Worm (Caenorhabditis elegans): ENCODE measurements around the gene B0432.7.

The B0432.7 gene

ce11 chrII:220602-221001 lies 53.2 kb downstream of the B0432.7 start, which contains the start of gene ubxn-3:
Gene ubxn-3, minus strand, starts transcription at chrII:220667.
- no peak for TF ChIP-seq nhr-11 (tag; optimal IDR thresholded peaks at IDR 0.05)
- no peak for TF ChIP-seq aly-2 (tag; optimal IDR thresholded peaks at IDR 0.05)
- TF ChIP-seq unc-39 (tag; optimal IDR thresholded peaks at IDR 0.05): no peak
- TF ChIP-seq lsy-12 (tag; optimal IDR thresholded peaks at IDR 0.05): no peak
- no peak for TF ChIP-seq pqm-1 (tag; optimal IDR thresholded peaks at IDR 0.05)
- TF ChIP-seq ceh-16 (tag; optimal IDR thresholded peaks at IDR 0.05): no peak
- TF ChIP-seq ceh-28 (tag; optimal IDR thresholded peaks at IDR 0.05): no peak
- no peak for TF ChIP-seq nhr-76 (tag; optimal IDR thresholded peaks at IDR 0.05)
- TF ChIP-seq elt-2 (tag; optimal IDR thresholded peaks at IDR 0.05): no peak
- no peak for TF ChIP-seq skn-1 (tag; optimal IDR thresholded peaks at IDR 0.05)
- no peak for TF ChIP-seq ceh-82 (tag; optimal IDR thresholded peaks at IDR 0.05)
- TF ChIP-seq hmg-11 (tag; optimal IDR thresholded peaks at IDR 0.05): no peak
- TF ChIP-seq ztf-4 (tag; optimal IDR thresholded peaks at IDR 0.05): no peak
- TF ChIP-seq elt-3 (tag; optimal IDR thresholded peaks at IDR 0.05): no peak
- no peak for TF ChIP-seq pha-4 (tag; optimal IDR thresholded peaks at IDR 0.05)
- no peak for TF ChIP-seq sea-2 (GFP tag; optimal IDR thresholded peaks at IDR 0.05)

ce11 chrII:219846-220503 lies 53.8 kb downstream of the B0432.7 start:
- TF ChIP-seq elt-2 (tag; optimal IDR thresholded peaks at IDR 0.05) (no peak), ama-1 (optimal IDR thresholded peaks at IDR 0.05) (no peak), nhr-12 (tag; optimal IDR thresholded peaks at IDR 0.05) (no peak), pha-4 (tag; optimal IDR thresholded peaks at IDR 0.05) (no peak), ztf-4 (tag; optimal IDR thresholded peaks at IDR 0.05) (no peak), ceh-28 (tag; optimal IDR thresholded peaks at IDR 0.05) (no peak), ZK546.5 (tag; optimal IDR thresholded peaks at IDR 0.05) (no peak), elt-3 (tag; optimal IDR thresholded peaks at IDR 0.05) (no peak), skn-1 (tag; optimal IDR thresholded peaks at IDR 0.05) (no peak)

ce11 chrII:217308-217707 lies 56.5 kb downstream of the B0432.7 start:
- TF ChIP-seq nhr-237 (tag; optimal IDR thresholded peaks at IDR 0.05) (no peak), tbx-2 (tag; optimal IDR thresholded peaks at IDR 0.05) (no peak), mml-1 (tag; optimal IDR thresholded peaks at IDR 0.05) (no peak), nhr-76 (tag; optimal IDR thresholded peaks at IDR 0.05) (no peak), ztf-4 (tag; optimal IDR thresholded peaks at IDR 0.05) (no peak), lsy-12 (tag; optimal IDR thresholded peaks at IDR 0.05) (no peak), R02D3.7 (tag; optimal IDR thresholded peaks at IDR 0.05) (no peak), fkh-2 (tag; optimal IDR thresholded peaks at IDR 0.05) (no peak), nhr-67 (tag; optimal IDR thresholded peaks at IDR 0.05) (no peak), lin-15B (tag; optimal IDR thresholded peaks at IDR 0.05) (no peak), ceh-16 (tag; optimal IDR thresholded peaks at IDR 0.05) (no peak), nhr-11 (tag; optimal IDR thresholded peaks at IDR 0.05) (no peak), nhr-25 (tag; optimal IDR thresholded peaks at IDR 0.05) (no peak)

- TF ChIP-seq elt-2 (tag; optimal IDR thresholded peaks at IDR 0.05): peak; percentile 64
- no peak for TF ChIP-seq ceh-16 (tag; optimal IDR thresholded peaks at IDR 0.05)
- peak; percentile 89 for TF ChIP-seq tbx-2 (tag; optimal IDR thresholded peaks at IDR 0.05)
- no peak for TF ChIP-seq fos-1 (tag; optimal IDR thresholded peaks at IDR 0.05)
- peak; percentile 80 for TF ChIP-seq ceh-28 (tag; optimal IDR thresholded peaks at IDR 0.05)
- TF ChIP-seq lsy-12 (tag; optimal IDR thresholded peaks at IDR 0.05): peak; percentile 92
- no peak for TF ChIP-seq nhr-12 (tag; optimal IDR thresholded peaks at IDR 0.05)
- TF ChIP-seq hmg-11 (tag; optimal IDR thresholded peaks at IDR 0.05): peak; percentile 81
- peak; percentile 91 for TF ChIP-seq egl-5 (tag; optimal IDR thresholded peaks at IDR 0.05)
- TF ChIP-seq lin-39 (tag; optimal IDR thresholded peaks at IDR 0.05): peak; percentile 86
- peak; percentile 95 for TF ChIP-seq nhr-23 (tag; optimal IDR thresholded peaks at IDR 0.05)
- TF ChIP-seq ceh-9 (tag; optimal IDR thresholded peaks at IDR 0.05): no peak
- TF ChIP-seq mml-1 (tag; optimal IDR thresholded peaks at IDR 0.05): no peak
- TF ChIP-seq eor-1 (tag; optimal IDR thresholded peaks at IDR 0.05): no peak
- TF ChIP-seq pha-4 (tag; optimal IDR thresholded peaks at IDR 0.05): peak; percentile 98
- no peak for TF ChIP-seq daf-12 (tag; optimal IDR thresholded peaks at IDR 0.05)
- TF ChIP-seq nhr-11 (tag; optimal IDR thresholded peaks at IDR 0.05): peak; percentile 23
- TF ChIP-seq elt-3 (tag; optimal IDR thresholded peaks at IDR 0.05): peak in 1 of 3 experiments; percentile 3
- no peak for TF ChIP-seq mdl-1 (tag; optimal IDR thresholded peaks at IDR 0.05)
- TF ChIP-seq fkh-2 (tag; optimal IDR thresholded peaks at IDR 0.05): no peak
- peak; percentile 52 for TF ChIP-seq nhr-77 (tag; optimal IDR thresholded peaks at IDR 0.05)
- no peak for TF ChIP-seq aly-2 (tag; optimal IDR thresholded peaks at IDR 0.05)
- peak; percentile 87 for TF ChIP-seq ceh-82 (tag; optimal IDR thresholded peaks at IDR 0.05)
- peak; percentile 78 for TF ChIP-seq R02D3.7 (tag; optimal IDR thresholded peaks at IDR 0.05)
- peak; percentile 21 for TF ChIP-seq ZK546.5 (tag; optimal IDR thresholded peaks at IDR 0.05)
- TF ChIP-seq nhr-76 (tag; optimal IDR thresholded peaks at IDR 0.05): peak; percentile 17
- TF ChIP-seq ztf-11 (tag; optimal IDR thresholded peaks at IDR 0.05): no peak
- TF ChIP-seq ztf-4 (tag; optimal IDR thresholded peaks at IDR 0.05): peak; percentile 63
- peak; percentile 47 for TF ChIP-seq elt-1 (tag; optimal IDR thresholded peaks at IDR 0.05)
- no peak for TF ChIP-seq nhr-28 (tag; optimal IDR thresholded peaks at IDR 0.05)
- TF ChIP-seq snpc-4 (tag; optimal IDR thresholded peaks at IDR 0.05): peak; percentile 74
- peak; percentile 94 for TF ChIP-seq nhr-25 (tag; optimal IDR thresholded peaks at IDR 0.05)
- TF ChIP-seq nfya-1 (tag; optimal IDR thresholded peaks at IDR 0.05; ENCODE audit: insufficient read depth): peak; percentile 94
- peak; percentile 53 for TF ChIP-seq egl-27 (tag; optimal IDR thresholded peaks at IDR 0.05)
- peak; percentile 51 for TF ChIP-seq fkh-10 (GFP tag; optimal IDR thresholded peaks at IDR 0.05)
- TF ChIP-seq lin-15B (tag; optimal IDR thresholded peaks at IDR 0.05): peak; percentile 98
- peak; percentile 93 for TF ChIP-seq ama-1 (optimal IDR thresholded peaks at IDR 0.05)
Measured at ce11 chrII:216598-216997, 57.2 kb downstream of the B0432.7 start, which contains the start of gene F48A11.4. Gene F48A11.4, minus strand, starts transcription at chrII:216621.
